Worm (Caenorhabditis elegans): ENCODE data around the gene cas-1.

DNA sequence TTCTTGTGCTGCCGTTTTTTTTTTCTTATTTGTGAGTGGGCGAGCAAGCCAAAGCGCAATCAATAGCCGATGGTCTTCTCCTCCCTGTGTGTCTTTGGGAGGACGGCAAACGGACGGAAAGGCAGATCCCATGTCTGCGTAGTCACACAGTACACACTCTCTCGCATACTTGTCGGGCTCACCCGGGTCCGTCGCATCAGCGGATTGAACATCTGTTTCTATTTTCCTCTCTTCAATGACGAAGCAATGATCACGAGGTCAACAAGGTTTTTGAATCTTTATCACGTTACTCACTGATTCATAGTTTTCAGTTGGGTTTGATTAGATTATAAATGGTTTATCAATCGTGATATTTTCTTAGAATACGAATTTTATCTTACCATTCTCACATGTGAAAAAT, 2.1 kb upstream of the cas-1 start:
- TF ChIP-seq ztf-29 (GFP tag; IDR thresholded peaks at IDR 0.05) (no peak; the same call in 1 of the 2 replicates), flt-1 (GFP tag; IDR thresholded peaks at IDR 0.05) (0 out of 2 replicates have a peak, but pooled peaks have one; percentile 36), ref-1 (GFP tag; conservative IDR thresholded peaks at IDR 0.05) (no peak), cog-1 (tag; optimal IDR thresholded peaks at IDR 0.05) (no peak)

All from whole organism, midembryonic.